Fruit fly (Drosophila melanogaster): ENCODE data around the gene Hsc70-2.

Gene Hsc70-2

dm6 chr3R:13063746-13064592, 19.4 kb downstream of the Hsc70-2 start (continued):
- peak; percentile 81 for TF ChIP-seq z (GFP tag; IDR thresholded peaks at IDR 0.05)
- TF ChIP-seq Opbp (GFP tag; IDR thresholded peaks at IDR 0.05; ENCODE audit: partially characterized antibody), result peak; percentile 44; the same call in 1 of the 3 replicates
- TF ChIP-seq sisA (GFP tag; IDR thresholded peaks at IDR 0.05), result peak; percentile 33; the same call in 1 of the 2 replicates
- no peak for TF ChIP-seq Drgx (GFP tag; IDR thresholded peaks at IDR 0.05)
- TF ChIP-seq ftz-f1 (GFP tag; optimal IDR thresholded peaks at IDR 0.05), result peak; percentile 4
- TF ChIP-seq tin (GFP tag; optimal IDR thresholded peaks at IDR 0.05), result no peak
- peak; percentile 29 for TF ChIP-seq CG2712 (tag; optimal IDR thresholded peaks at IDR 0.05)
- peak; percentile 93 for TF ChIP-seq abd-A (tag; optimal IDR thresholded peaks at IDR 0.05)
- peak; percentile 60 for TF ChIP-seq Adf1 (GFP tag; IDR thresholded peaks at IDR 0.05)
- peak; percentile 8 for TF ChIP-seq gcm2 (GFP tag; optimal IDR thresholded peaks at IDR 0.05)
- TF ChIP-seq Mes4 (GFP tag; optimal IDR thresholded peaks at IDR 0.05), result peak; percentile 18
- TF ChIP-seq zf30C (GFP tag; optimal IDR thresholded peaks at IDR 0.05), result peak; percentile 66
- TF ChIP-seq CG31388 (GFP tag; optimal IDR thresholded peaks at IDR 0.05), result no peak
- TF ChIP-seq CG2116 (GFP tag; optimal IDR thresholded peaks at IDR 0.05), result peak; percentile 10
- peak; percentile 20 for TF ChIP-seq dmrt11E (tag; optimal IDR thresholded peaks at IDR 0.05)
- 0 out of 2 replicates have a peak, but pooled peaks have one; percentile 29 for TF ChIP-seq peb (GFP tag; IDR thresholded peaks at IDR 0.05)
- peak; percentile 58 for TF ChIP-seq Jarid2 (GFP tag; optimal IDR thresholded peaks at IDR 0.05)
- peak; percentile 21 for TF ChIP-seq Asciz (GFP tag; optimal IDR thresholded peaks at IDR 0.05)
- no peak for TF ChIP-seq eyg (GFP tag; optimal IDR thresholded peaks at IDR 0.05)
- TF ChIP-seq D (optimal IDR thresholded peaks at IDR 0.05), result peak; percentile 98
- TF ChIP-seq D (GFP tag; optimal IDR thresholded peaks at IDR 0.05), result peak; percentile 41
- no peak for TF ChIP-seq schlank (tag; optimal IDR thresholded peaks at IDR 0.05)
- TF ChIP-seq sna (GFP tag; IDR thresholded peaks at IDR 0.05; ENCODE audit: partially characterized antibody), result 0 out of 2 replicates have a peak, but pooled peaks have one; percentile 52
- TF ChIP-seq yki (optimal IDR thresholded peaks at IDR 0.05), result peak; percentile 43
- no peak; the same call in 1 of the 2 replicates for TF ChIP-seq CG32767 (GFP tag; IDR thresholded peaks at IDR 0.05)
- peak; percentile 45 for TF ChIP-seq kah (GFP tag; optimal IDR thresholded peaks at IDR 0.05)
- TF ChIP-seq zfh1 (GFP tag; IDR thresholded peaks at IDR 0.05), result 0 out of 3 replicates have a peak, but pooled peaks have one; percentile 33
- TF ChIP-seq Med (GFP tag), result peak; percentile 83
- peak; percentile 39 for TF ChIP-seq CrebB (tag; optimal IDR thresholded peaks at IDR 0.05)
- peak; percentile 84 for TF ChIP-seq CG4360 (GFP tag; IDR thresholded peaks at IDR 0.05)
- peak; percentile 40; the same call in 1 of the 2 replicates for TF ChIP-seq CG32532 (GFP tag; IDR thresholded peaks at IDR 0.05)
- TF ChIP-seq HmgD (GFP tag; optimal IDR thresholded peaks at IDR 0.05), result peak; percentile 64
- TF ChIP-seq nmo (GFP tag; optimal IDR thresholded peaks at IDR 0.05), result peak; percentile 46
- peak; percentile 3 for TF ChIP-seq Sry-δ (GFP tag; optimal IDR thresholded peaks at IDR 0.05)
- no peak for TF ChIP-seq hkb (optimal IDR thresholded peaks at IDR 0.05)
- no peak for TF ChIP-seq hkb (GFP tag; IDR thresholded peaks at IDR 0.05)
- TF ChIP-seq prd (optimal IDR thresholded peaks at IDR 0.05), result no peak
- TF ChIP-seq prd (GFP tag; IDR thresholded peaks at IDR 0.05), result peak; percentile 36; the same call in 2 of the 3 replicates
- TF ChIP-seq Lpt (GFP tag; optimal IDR thresholded peaks at IDR 0.05), result no peak
- TF ChIP-seq Nf-YA (GFP tag; IDR thresholded peaks at IDR 0.05), result peak; percentile 94
- peak in 1 of 2 experiments; percentile 41 for TF ChIP-seq chif (GFP tag; optimal IDR thresholded peaks at IDR 0.05)
- TF ChIP-seq mirr (GFP tag; optimal IDR thresholded peaks at IDR 0.05), result peak; percentile 62
- TF ChIP-seq CG7786 (GFP tag; optimal IDR thresholded peaks at IDR 0.05), result no peak
- TF ChIP-seq CG7987 (GFP tag; optimal IDR thresholded peaks at IDR 0.05), result peak; percentile 20
- TF ChIP-seq CG15696 (tag; optimal IDR thresholded peaks at IDR 0.05), result peak; percentile 39
- TF ChIP-seq CG14441 (GFP tag; IDR thresholded peaks at IDR 0.05), result peak; percentile 31; the same call in 1 of the 2 replicates
- TF ChIP-seq gro (GFP tag; optimal IDR thresholded peaks at IDR 0.05), result peak; percentile 17
- TF ChIP-seq fd102C (GFP tag; optimal IDR thresholded peaks at IDR 0.05), result peak; percentile 5
- TF ChIP-seq Ada2b (GFP tag; IDR thresholded peaks at IDR 0.05), result peak; percentile 36; the same call in 1 of the 2 replicates

Data from whole organism, embryonic.